Worm (Caenorhabditis elegans): ENCODE measurements around the gene sym-2.

DNA sequence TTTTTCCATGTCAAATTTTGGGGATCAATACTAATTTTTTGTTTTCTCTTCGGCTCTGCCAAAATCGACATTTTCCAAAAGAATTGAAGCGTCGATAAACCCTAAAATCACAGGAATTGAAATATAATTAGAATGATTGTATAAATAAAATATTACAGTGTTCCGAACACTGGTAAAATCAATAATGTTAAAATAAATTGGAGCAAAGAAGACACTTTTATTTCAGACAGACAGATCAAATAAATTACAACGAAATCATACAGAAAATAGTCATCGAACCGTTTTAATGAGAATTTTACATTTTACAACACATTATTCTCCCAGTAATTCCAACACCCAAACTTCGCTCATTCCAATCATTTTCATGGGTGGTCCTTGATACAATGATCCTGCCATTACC is 20.6 kb downstream of the sym-2 start, which contains the start of gene T23G7.3:
- TF ChIP-seq tab-1 (GFP tag; IDR thresholded peaks at IDR 0.05) (no peak), ztf-23 (GFP tag; IDR thresholded peaks at IDR 0.05) (no peak), T22C8.4 (GFP tag; IDR thresholded peaks at IDR 0.05) (no peak), ztf-29 (GFP tag; IDR thresholded peaks at IDR 0.05) (no peak), med-1 (GFP tag; optimal IDR thresholded peaks at IDR 0.05; ENCODE audit: insufficient read depth) (no peak), ref-1 (GFP tag; conservative IDR thresholded peaks at IDR 0.05) (no peak)

Measured in whole organism, midembryonic.